Fruit fly (Drosophila melanogaster) Kc167 (cell line): ENCODE measurements around the gene Gycbeta100B.

Experiments
- insv ChIP-seq: fragments of >200 bp; optimal IDR thresholded peaks from 3 replicates; lab custom pipeline; 2018; ENCODE audit warnings: missing external identifiers
- ttk ChIP-seq: sonication (Bioruptor generic); optimal IDR thresholded peaks from 2 replicates; lab custom pipeline; 2017; ENCODE audit warnings: missing external identifiers

dm6 chr3R:31168968-31169367 is 34.8 kb downstream of the Gycbeta100B start, which contains the start of gene stops:
- TF ChIP-seq insv (lab: Kevin White, UChicago) (no peak), ttk (lab: Kevin White, UChicago) (no peak)
